Fruit fly (Drosophila melanogaster) whole organism, prepupa: ENCODE data around the gene mre11.

Source experiments
- CG10669 ChIP-seq: fragments of 200-800 bp; sonication (Bioruptor generic); optimal IDR thresholded peaks from 3 replicates; lab custom pipeline; 2018; ENCODE audit warnings: missing biosample characterization, mild to moderate bottlenecking, missing genetic modification characterization, moderate library complexity
- CG11294 ChIP-seq: fragments of 200-800 bp; sonication (Bioruptor generic); IDR thresholded peaks from 2 replicates; pipeline ENCODE4 v1.3.6; 2022; ENCODE audit warnings: missing biosample characterization, missing genetic modification characterization
- CG11762 ChIP-seq: fragments of 200-800 bp; sonication (Bioruptor generic); optimal IDR thresholded peaks from 3 replicates; lab custom pipeline; 2016; ENCODE audit warnings: missing biosample characterization, missing genetic modification characterization; ENCODE audit not compliant: insufficient read depth
- CG11902 ChIP-seq: fragments of 200-800 bp; sonication (Bioruptor generic); optimal IDR thresholded peaks from 3 replicates; lab custom pipeline; 2016; ENCODE audit warnings: missing biosample characterization, missing genetic modification characterization
- CG15336 ChIP-seq: fragments of 200-800 bp; sonication (Bioruptor generic); IDR thresholded peaks from 2 replicates; pipeline ENCODE4 v1.3.6; 2022; ENCODE audit warnings: missing biosample characterization, missing genetic modification characterization
- CG16779 ChIP-seq: fragments of 200-800 bp; sonication (Bioruptor generic); optimal IDR thresholded peaks from 3 replicates; lab custom pipeline; 2017; ENCODE audit warnings: missing biosample characterization, mild to moderate bottlenecking, missing genetic modification characterization
- CG3032 ChIP-seq: fragments of 200-800 bp; optimal IDR thresholded peaks from 2 replicates; lab custom pipeline; 2019; ENCODE audit warnings: missing biosample characterization, mild to moderate bottlenecking, missing genetic modification characterization, moderate library complexity
- CG31627 ChIP-seq: fragments of 200-800 bp; sonication (Bioruptor generic); optimal IDR thresholded peaks from 3 replicates; lab custom pipeline; 2016; ENCODE audit warnings: missing biosample characterization, missing genetic modification characterization
- CG32006 ChIP-seq: fragments of 200-800 bp; sonication (Bioruptor generic); optimal IDR thresholded peaks from 3 replicates; lab custom pipeline; 2017; ENCODE audit warnings: missing biosample characterization, mild to moderate bottlenecking, missing genetic modification characterization
- CG3919 ChIP-seq: fragments of 200-800 bp; sonication (Bioruptor generic); optimal IDR thresholded peaks from 3 replicates; lab custom pipeline; 2016; ENCODE audit warnings: missing biosample characterization, missing genetic modification characterization
- CG4318 ChIP-seq: fragments of 200-800 bp; sonication (Bioruptor generic); optimal IDR thresholded peaks from 3 replicates; lab custom pipeline; 2017; ENCODE audit warnings: missing biosample characterization, mild to moderate bottlenecking, missing genetic modification characterization
- CG6163 ChIP-seq: fragments of 200-800 bp; sonication (Bioruptor generic); IDR thresholded peaks from 3 replicates; pipeline ENCODE4 v1.3.6; 2022; ENCODE audit warnings: missing biosample characterization, missing genetic modification characterization
- CG6276 ChIP-seq: fragments of 200-800 bp; sonication (Bioruptor generic); optimal IDR thresholded peaks from 2 replicates; lab custom pipeline; 2017; ENCODE audit warnings: missing biosample characterization, mild to moderate bottlenecking, missing genetic modification characterization
- CG6808 ChIP-seq: fragments of 200-800 bp; sonication (Bioruptor generic); optimal IDR thresholded peaks from 3 replicates; lab custom pipeline; 2017; ENCODE audit warnings: missing biosample characterization, missing genetic modification characterization, mild to moderate bottlenecking, moderate library complexity, missing genetic modification reagents
- CG6854 ChIP-seq: fragments of 200-800 bp; sonication (Bioruptor generic); optimal IDR thresholded peaks from 2 replicates; lab custom pipeline; 2017; ENCODE audit warnings: missing biosample characterization, mild to moderate bottlenecking, missing genetic modification characterization
- CG7368 ChIP-seq: fragments of 200-800 bp; sonication (Bioruptor generic); optimal IDR thresholded peaks from 3 replicates; lab custom pipeline; 2016; ENCODE audit warnings: missing biosample characterization, missing genetic modification characterization
- CG8119 ChIP-seq: fragments of 200-800 bp; sonication (Bioruptor generic); IDR thresholded peaks from 3 replicates; pipeline ENCODE4 v1.3.6; 2022; ENCODE audit warnings: missing biosample characterization, missing genetic modification characterization
- CG8319 ChIP-seq: fragments of 200-800 bp; sonication (Bioruptor generic); optimal IDR thresholded peaks from 3 replicates; lab custom pipeline; 2016; ENCODE audit warnings: missing biosample characterization, missing genetic modification characterization
- CG8632 ChIP-seq: fragments of 200-800 bp; sonication (Bioruptor generic); optimal IDR thresholded peaks from 3 replicates; lab custom pipeline; 2016; ENCODE audit warnings: missing biosample characterization, missing genetic modification characterization
- Eip75B ChIP-seq: fragments of 200-800 bp; sonication (Bioruptor generic); optimal IDR thresholded peaks from 3 replicates; lab custom pipeline; 2016; ENCODE audit warnings: missing biosample characterization, missing genetic modification characterization
- Eip78C ChIP-seq: fragments of 200-800 bp; sonication (Bioruptor generic); peaks from one replicate; lab custom pipeline; 2016; ENCODE audit warnings: missing biosample characterization, missing genetic modification characterization
- Eip93F ChIP-seq: fragments of 200-800 bp; sonication (Bioruptor generic); optimal IDR thresholded peaks from 2 replicates; lab custom pipeline; 2016; ENCODE audit warnings: missing biosample characterization, mild to moderate bottlenecking, missing genetic modification characterization
- Ets21C ChIP-seq: fragments of 200-800 bp; sonication (Bioruptor generic); optimal IDR thresholded peaks from 3 replicates; lab custom pipeline; 2016; ENCODE audit warnings: missing biosample characterization, missing genetic modification characterization
- Ets96B ChIP-seq: fragments of 200-800 bp; optimal IDR thresholded peaks from 2 replicates; lab custom pipeline; 2019; ENCODE audit warnings: missing biosample characterization, mild to moderate bottlenecking, missing genetic modification characterization, moderate library complexity
- Hr38 ChIP-seq: sonication (Bioruptor generic); optimal IDR thresholded peaks from 2 replicates; lab custom pipeline; 2016; ENCODE audit warnings: missing biosample characterization, missing genetic modification characterization
- Hr39 ChIP-seq: fragments of 200-800 bp; sonication (Bioruptor generic); optimal IDR thresholded peaks from 2 replicates; lab custom pipeline; 2016; ENCODE audit warnings: missing biosample characterization, missing genetic modification characterization
- Hr4 ChIP-seq: fragments of 200-800 bp; sonication (Bioruptor generic); optimal IDR thresholded peaks from 3 replicates; lab custom pipeline; 2016; ENCODE audit warnings: missing biosample characterization, missing genetic modification characterization
- Lpt ChIP-seq: fragments of 200-800 bp; sonication (Bioruptor generic); optimal IDR thresholded peaks from 3 replicates; lab custom pipeline; 2016; ENCODE audit warnings: missing biosample characterization, missing genetic modification characterization
- Met ChIP-seq: fragments of 200-800 bp; sonication (Bioruptor generic); optimal IDR thresholded peaks from 3 replicates; lab custom pipeline; 2016; ENCODE audit warnings: missing biosample characterization, missing genetic modification characterization
- Smox ChIP-seq: fragments of 200-800 bp; sonication (Bioruptor generic); optimal IDR thresholded peaks from 3 replicates; lab custom pipeline; 2016; ENCODE audit warnings: missing biosample characterization, missing genetic modification characterization
- Sox102F ChIP-seq: fragments of 200-800 bp; sonication (Bioruptor generic); optimal IDR thresholded peaks from 2 replicates; lab custom pipeline; 2016; ENCODE audit warnings: missing biosample characterization, mild to moderate bottlenecking, missing genetic modification characterization
- Sox14 ChIP-seq: fragments of 200-800 bp; sonication (Bioruptor generic); optimal IDR thresholded peaks from 3 replicates; lab custom pipeline; 2016; ENCODE audit warnings: missing biosample characterization, missing genetic modification characterization
- Sox15 ChIP-seq: fragments of 200-800 bp; sonication (Bioruptor generic); optimal IDR thresholded peaks from 3 replicates; lab custom pipeline; 2016; ENCODE audit warnings: missing biosample characterization, missing genetic modification characterization
- achi ChIP-seq: fragments of 200-800 bp; sonication (Bioruptor generic); optimal IDR thresholded peaks from 3 replicates; lab custom pipeline; 2016; ENCODE audit warnings: missing biosample characterization, missing genetic modification characterization
- cyc ChIP-seq: fragments of 200-800 bp; sonication (Bioruptor generic); optimal IDR thresholded peaks from 3 replicates; lab custom pipeline; 2016; ENCODE audit warnings: missing biosample characterization, missing genetic modification characterization
- dsx ChIP-seq: fragments of 200-800 bp; optimal IDR thresholded peaks from 3 replicates; lab custom pipeline; 2019; ENCODE audit warnings: missing biosample characterization, mild to moderate bottlenecking, missing genetic modification characterization, moderate library complexity; ENCODE audit not compliant: poor library complexity, severe bottlenecking
- eg ChIP-seq: fragments of 200-800 bp; sonication (Bioruptor generic); IDR thresholded peaks from 3 replicates; pipeline ENCODE4 v1.3.6; 2022; ENCODE audit warnings: missing biosample characterization, missing genetic modification characterization
- fkh ChIP-seq: fragments of 200-800 bp; sonication (Bioruptor generic); optimal IDR thresholded peaks from 3 replicates; lab custom pipeline; 2017; ENCODE audit warnings: missing biosample characterization, mild to moderate bottlenecking, missing genetic modification characterization, moderate library complexity
- lz ChIP-seq: fragments of 200-800 bp; sonication (Bioruptor generic); optimal IDR thresholded peaks from 3 replicates; lab custom pipeline; 2016; ENCODE audit warnings: missing biosample characterization, missing genetic modification characterization
- net ChIP-seq: fragments of 200-800 bp; sonication (Bioruptor generic); optimal IDR thresholded peaks from 3 replicates; lab custom pipeline; 2016; ENCODE audit warnings: missing biosample characterization, missing genetic modification characterization
- pdm3 ChIP-seq: fragments of 200-800 bp; sonication (Bioruptor generic); optimal IDR thresholded peaks from 3 replicates; lab custom pipeline; 2016; ENCODE audit warnings: missing biosample characterization, missing genetic modification characterization
- salr ChIP-seq, 2 experiments: fragments of 200-800 bp; sonication (Bioruptor generic); optimal IDR thresholded peaks; 3 replicates each; lab custom pipeline; 2016 to 2018; ENCODE audit warnings: missing biosample characterization in 2 of 2, missing genetic modification characterization in 2 of 2, mild to moderate bottlenecking in 1 of 2
- spab ChIP-seq: fragments of 200-800 bp; sonication (Bioruptor generic); optimal IDR thresholded peaks from 2 replicates; lab custom pipeline; 2017; ENCODE audit warnings: missing biosample characterization, mild to moderate bottlenecking, missing genetic modification characterization, missing genetic modification reagents
- svp ChIP-seq: fragments of 200-800 bp; sonication (Bioruptor generic); peaks from one replicate; lab custom pipeline; 2016; ENCODE audit warnings: missing biosample characterization, missing genetic modification characterization
- topi ChIP-seq: fragments of 200-800 bp; sonication (Bioruptor generic); optimal IDR thresholded peaks from 3 replicates; lab custom pipeline; 2016; ENCODE audit warnings: missing biosample characterization, missing genetic modification characterization
- vri ChIP-seq: fragments of 200-800 bp; sonication (Bioruptor generic); optimal IDR thresholded peaks from 3 replicates; lab custom pipeline; 2016; ENCODE audit warnings: missing biosample characterization, mild to moderate bottlenecking, missing genetic modification characterization

The mre11 gene

dm6 chr2L:11318464-11318863 lies 36.6 kb downstream of the mre11 start:
- TF ChIP-seq CG3032 (tag; lab: Kevin White, UChicago) (no peak), dsx (GFP tag; lab: Kevin White, UChicago) (no peak), Hr39 (GFP tag; lab: Kevin White, UChicago) (no peak), cyc (GFP tag; lab: Kevin White, UChicago) (no peak), CG31627 (GFP tag; lab: Kevin White, UChicago) (no peak), achi (GFP tag; lab: Kevin White, UChicago) (no peak), fkh (no peak), Smox (GFP tag; lab: Kevin White, UChicago) (no peak), Eip75B (GFP tag; lab: Kevin White, UChicago) (no peak), CG3919 (no peak), Lpt (GFP tag; lab: Kevin White, UChicago) (no peak), vri (no peak), Hr4 (GFP tag; lab: Kevin White, UChicago) (no peak)

- TF ChIP-seq CG3919: no peak
- TF ChIP-seq Eip78C (GFP tag; lab: Kevin White, UChicago): peak; percentile 23
- TF ChIP-seq fkh: no peak
- no peak for TF ChIP-seq Sox14 (GFP tag; lab: Kevin White, UChicago)
- TF ChIP-seq Sox102F: no peak
- TF ChIP-seq eg (GFP tag; lab: Robert Waterston, UW): no peak
- no peak for TF ChIP-seq CG6163 (GFP tag; lab: Robert Waterston, UW)
- TF ChIP-seq Sox15 (GFP tag; lab: Kevin White, UChicago): no peak
- no peak for TF ChIP-seq pdm3
- TF ChIP-seq CG11762 (GFP tag; lab: Kevin White, UChicago): no peak
- no peak for TF ChIP-seq achi (GFP tag; lab: Kevin White, UChicago)
- TF ChIP-seq salr (GFP tag; optimal IDR thresholded peaks at IDR 0.05; lab: Kevin White, UChicago): peak in 1 of 2 experiments; percentile 45
- peak; percentile 63 for TF ChIP-seq CG32006 (GFP tag; lab: Kevin White, UChicago)
- TF ChIP-seq CG8119 (GFP tag; lab: Robert Waterston, UW): peak; percentile 53; the same call in 2 of the 3 replicates
- TF ChIP-seq CG6854 (GFP tag; lab: Kevin White, UChicago): no peak
- TF ChIP-seq Ets96B (tag; lab: Kevin White, UChicago): no peak
- TF ChIP-seq topi: no peak
- peak; percentile 57 for TF ChIP-seq CG15336
- no peak for TF ChIP-seq CG6276
- TF ChIP-seq Eip93F (GFP tag; lab: Kevin White, UChicago): no peak
- TF ChIP-seq net: peak; percentile 6
- peak; percentile 30 for TF ChIP-seq Hr4 (GFP tag; lab: Kevin White, UChicago)
- peak; percentile 41 for TF ChIP-seq svp (GFP tag; lab: Kevin White, UChicago)
- no peak for TF ChIP-seq Eip75B (GFP tag; lab: Kevin White, UChicago)
- no peak for TF ChIP-seq CG7368 (GFP tag; lab: Kevin White, UChicago)
- no peak for TF ChIP-seq CG10669 (GFP tag; lab: Kevin White, UChicago)
- no peak for TF ChIP-seq spab
- no peak for TF ChIP-seq CG31627 (GFP tag; lab: Kevin White, UChicago)
- TF ChIP-seq CG6808 (GFP tag; lab: Kevin White, UChicago): no peak
- peak; percentile 21 for TF ChIP-seq CG4318
- no peak for TF ChIP-seq CG11294 (GFP tag; lab: Robert Waterston, UW)
- TF ChIP-seq Hr39 (GFP tag; lab: Kevin White, UChicago): no peak
- no peak for TF ChIP-seq lz (GFP tag; lab: Kevin White, UChicago)
- no peak for TF ChIP-seq CG3032 (tag; lab: Kevin White, UChicago)
- TF ChIP-seq, all 60 proteins: peak for 9
Observed at dm6 chr2L:11319221-11319620, 37.3 kb downstream of the mre11 start.

dm6 chr2L:11322115-11322514 lies 40.2 kb downstream of the mre11 start:
- TF ChIP-seq Eip78C (GFP tag; lab: Kevin White, UChicago) (peak; percentile 45), CG6808 (GFP tag; lab: Kevin White, UChicago) (no peak), Ets21C (no peak), topi (peak; percentile 10), CG8119 (GFP tag; lab: Robert Waterston, UW) (no peak), Sox102F (no peak), CG11902 (no peak), CG6276 (no peak), CG8632 (GFP tag; lab: Kevin White, UChicago) (peak; percentile 11), Met (GFP tag; lab: Kevin White, UChicago) (no peak), vri (no peak), CG32006 (GFP tag; lab: Kevin White, UChicago) (peak; percentile 22), CG11294 (GFP tag; lab: Robert Waterston, UW) (no peak), fkh (no peak), CG8319 (GFP tag; lab: Kevin White, UChicago) (no peak), achi (GFP tag; lab: Kevin White, UChicago) (peak; percentile 30), Eip75B (GFP tag; lab: Kevin White, UChicago) (no peak), Hr38 (no peak), dsx (GFP tag; lab: Kevin White, UChicago) (peak; percentile 8), CG10669 (GFP tag; lab: Kevin White, UChicago) (peak; percentile 2), svp (GFP tag; lab: Kevin White, UChicago) (peak; percentile 63), Lpt (GFP tag; lab: Kevin White, UChicago) (no peak), lz (GFP tag; lab: Kevin White, UChicago) (no peak), CG16779 (no peak), CG3032 (tag; lab: Kevin White, UChicago) (peak; percentile 12)
